Fruit fly (Drosophila melanogaster) whole organism, embryonic: Measurements from ENCODE around the gene CG31551.

Source experiments
- CG10543 ChIP-seq: fragments of 200-800 bp; sonication (Bioruptor generic); optimal IDR thresholded peaks from 3 replicates; lab custom pipeline; 2017; ENCODE audit warnings: missing biosample characterization, mild to moderate bottlenecking, missing genetic modification characterization, moderate library complexity
- CG11247 ChIP-seq: fragments of 200-800 bp; sonication (Bioruptor generic); IDR thresholded peaks from 2 replicates; pipeline ENCODE4 v1.3.6; 2022; ENCODE audit warnings: missing biosample characterization, missing genetic modification characterization
- CG11695 ChIP-seq: fragments of 200-800 bp; sonication (Bioruptor generic); IDR thresholded peaks from 3 replicates; pipeline ENCODE4 v1.3.6; 2022; ENCODE audit warnings: missing biosample characterization, missing genetic modification characterization
- CG11696 ChIP-seq: fragments of 200-800 bp; sonication (Bioruptor generic); IDR thresholded peaks from 2 replicates; pipeline ENCODE4 v1.3.6; 2022; ENCODE audit warnings: missing biosample characterization, missing genetic modification characterization
- CG11723 ChIP-seq: fragments of 200-800 bp; sonication (Bioruptor generic); optimal IDR thresholded peaks from 2 replicates; lab custom pipeline; 2017; ENCODE audit warnings: missing biosample characterization, mild to moderate bottlenecking, missing genetic modification characterization
- CG13775 ChIP-seq: fragments of 200-800 bp; sonication (Bioruptor generic); optimal IDR thresholded peaks from 3 replicates; lab custom pipeline; 2017; ENCODE audit warnings: missing biosample characterization, mild to moderate bottlenecking, missing genetic modification characterization
- CG15269 ChIP-seq: fragments of 200-800 bp; sonication (Bioruptor generic); optimal IDR thresholded peaks from 2 replicates; lab custom pipeline; 2018; ENCODE audit warnings: missing biosample characterization, mild to moderate bottlenecking, missing genetic modification characterization, moderate library complexity
- CG16813 ChIP-seq: fragments of 200-800 bp; sonication (Bioruptor generic); IDR thresholded peaks from 3 replicates; pipeline ENCODE4 v1.3.6; 2022; ENCODE audit warnings: missing biosample characterization, missing genetic modification characterization; ENCODE audit not compliant: partially characterized antibody
- CG18262 ChIP-seq: fragments of 200-800 bp; optimal IDR thresholded peaks from 3 replicates; lab custom pipeline; 2019; ENCODE audit warnings: missing biosample characterization, mild to moderate bottlenecking, missing genetic modification characterization, moderate library complexity
- CG30431 ChIP-seq: fragments of 200-800 bp; sonication (Bioruptor generic); optimal IDR thresholded peaks from 2 replicates; lab custom pipeline; 2017; ENCODE audit warnings: missing biosample characterization, missing genetic modification characterization
- CG3847 ChIP-seq: fragments of 200-800 bp; sonication (Bioruptor generic); IDR thresholded peaks from 2 replicates; pipeline ENCODE4 v1.3.6; 2022; ENCODE audit warnings: missing biosample characterization, missing genetic modification characterization
- CG42726 ChIP-seq: fragments of 200-800 bp; sonication (Bioruptor generic); IDR thresholded peaks from 2 replicates; pipeline ENCODE4 v1.3.6; 2022; ENCODE audit warnings: missing biosample characterization, missing genetic modification characterization; ENCODE audit not compliant: partially characterized antibody
- CG4282 ChIP-seq: fragments of 200-800 bp; sonication (Bioruptor generic); optimal IDR thresholded peaks from 2 replicates; lab custom pipeline; 2016; ENCODE audit warnings: missing biosample characterization, missing genetic modification characterization
- CG6254 ChIP-seq: fragments of 200-800 bp; sonication (Bioruptor generic); optimal IDR thresholded peaks from 3 replicates; lab custom pipeline; 2017; ENCODE audit warnings: mild to moderate bottlenecking, missing biosample characterization, missing genetic modification reagents, missing genetic modification characterization
- CG6654 ChIP-seq: fragments of 200-800 bp; sonication (Bioruptor generic); optimal IDR thresholded peaks from 2 replicates; lab custom pipeline; 2017; ENCODE audit warnings: missing biosample characterization, mild to moderate bottlenecking, missing genetic modification characterization
- CG7357 ChIP-seq: fragments of 200-800 bp; sonication (Bioruptor generic); IDR thresholded peaks from 3 replicates; pipeline ENCODE4 v1.3.6; 2022; ENCODE audit warnings: missing biosample characterization, missing genetic modification characterization
- CG8359 ChIP-seq: fragments of 200-800 bp; sonication (Bioruptor generic); optimal IDR thresholded peaks from 2 replicates; lab custom pipeline; 2017; ENCODE audit warnings: missing biosample characterization, mild to moderate bottlenecking, missing genetic modification characterization, borderline replicate concordance
- CG9727 ChIP-seq: fragments of 200-800 bp; sonication (Bioruptor generic); optimal IDR thresholded peaks from 3 replicates; lab custom pipeline; 2017; ENCODE audit warnings: missing biosample characterization, mild to moderate bottlenecking, missing genetic modification characterization
- CrebB ChIP-seq: fragments of 200-800 bp; sonication (Bioruptor generic); optimal IDR thresholded peaks from 3 replicates; lab custom pipeline; 2018; ENCODE audit warnings: missing biosample characterization, mild to moderate bottlenecking, missing genetic modification characterization
- Dek ChIP-seq: fragments of 200-800 bp; sonication (Bioruptor generic); optimal IDR thresholded peaks from 3 replicates; lab custom pipeline; 2019; ENCODE audit warnings: missing biosample characterization, mild to moderate bottlenecking, missing genetic modification characterization, moderate library complexity
- Doc2 ChIP-seq: fragments of 200-800 bp; sonication (Bioruptor generic); IDR thresholded peaks from 2 replicates; pipeline ENCODE4 v1.3.6; 2022; ENCODE audit warnings: missing biosample characterization, missing genetic modification characterization
- Hr78 ChIP-seq, 2 experiments: fragments of 200-800 bp in 1 of 2; fragments of >200 bp in 1 of 2; sonication (Bioruptor generic) in 1 of 2; optimal IDR thresholded peaks; 2 replicates each; lab custom pipeline; 2017 to 2019; ENCODE audit warnings: missing biosample characterization in 2 of 2, missing genetic modification characterization in 2 of 2, mild to moderate bottlenecking in 1 of 2, moderate library complexity in 1 of 2
- Hsf ChIP-seq: fragments of 200-800 bp; sonication (Bioruptor generic); optimal IDR thresholded peaks from 3 replicates; lab custom pipeline; 2016; ENCODE audit warnings: missing biosample characterization, missing genetic modification characterization
- Myb ChIP-seq: fragments of 200-800 bp; sonication (Bioruptor generic); optimal IDR thresholded peaks from 2 replicates; lab custom pipeline; 2016; ENCODE audit warnings: missing biosample characterization, missing genetic modification characterization
- Oli ChIP-seq: fragments of 200-800 bp; sonication (Bioruptor generic); optimal IDR thresholded peaks from 2 replicates; lab custom pipeline; 2018; ENCODE audit warnings: missing biosample characterization, mild to moderate bottlenecking, missing genetic modification characterization, moderate library complexity
- Sin3A ChIP-seq: fragments of >200 bp; optimal IDR thresholded peaks from 2 replicates; lab custom pipeline; 2018
- TFAM ChIP-seq: fragments of 200-800 bp; sonication (Bioruptor generic); optimal IDR thresholded peaks from 2 replicates; lab custom pipeline; 2017; ENCODE audit warnings: missing biosample characterization, missing genetic modification characterization, inconsistent platforms
- Tbp ChIP-seq: fragments of >200 bp; optimal IDR thresholded peaks from 2 replicates; lab custom pipeline; 2018; ENCODE audit warnings: missing biosample characterization, missing genetic modification characterization
- Vsx1 ChIP-seq: fragments of 200-800 bp; sonication (Bioruptor generic); optimal IDR thresholded peaks from 2 replicates; lab custom pipeline; 2017; ENCODE audit warnings: missing biosample characterization, mild to moderate bottlenecking, missing genetic modification characterization, missing genetic modification reagents
- abd-A ChIP-seq: fragments of 200-800 bp; sonication (Bioruptor generic); optimal IDR thresholded peaks from 3 replicates; lab custom pipeline; 2019; ENCODE audit warnings: missing biosample characterization, mild to moderate bottlenecking, missing genetic modification characterization, moderate library complexity
- btn ChIP-seq: fragments of 200-800 bp; sonication (Bioruptor generic); optimal IDR thresholded peaks from 2 replicates; lab custom pipeline; 2016; ENCODE audit warnings: missing biosample characterization, missing genetic modification characterization
- crp ChIP-seq, 2 experiments: fragments of 200-800 bp; sonication (Bioruptor generic); optimal IDR thresholded peaks; 2 replicates in 1 of 2; 3 replicates in 1 of 2; lab custom pipeline; 2017; ENCODE audit warnings: missing biosample characterization in 2 of 2, missing genetic modification characterization in 2 of 2, mild to moderate bottlenecking in 1 of 2, moderate library complexity in 1 of 2
- dan ChIP-seq: fragments of 200-800 bp; sonication (Bioruptor generic); IDR thresholded peaks from 2 replicates; pipeline ENCODE4 v1.3.6; 2022; ENCODE audit warnings: missing biosample characterization, missing genetic modification characterization
- dati ChIP-seq: fragments of 200-800 bp; sonication (Bioruptor generic); IDR thresholded peaks from 2 replicates; pipeline ENCODE4 v1.3.6; 2022; ENCODE audit warnings: missing biosample characterization, missing genetic modification characterization
- emc ChIP-seq: fragments of 200-800 bp; sonication (Bioruptor generic); optimal IDR thresholded peaks from 2 replicates; lab custom pipeline; 2016; ENCODE audit warnings: missing biosample characterization, missing genetic modification characterization
- gem ChIP-seq: fragments of 200-800 bp; sonication (Bioruptor generic); optimal IDR thresholded peaks from 2 replicates; lab custom pipeline; 2019; ENCODE audit warnings: missing biosample characterization, mild to moderate bottlenecking, missing genetic modification characterization, moderate library complexity
- grau ChIP-seq: fragments of 200-800 bp; optimal IDR thresholded peaks from 3 replicates; lab custom pipeline; 2019; ENCODE audit warnings: missing biosample characterization, mild to moderate bottlenecking, missing genetic modification characterization, moderate library complexity
- grn ChIP-seq: fragments of 200-800 bp; sonication (Bioruptor generic); optimal IDR thresholded peaks from 3 replicates; lab custom pipeline; 2017; ENCODE audit warnings: missing biosample characterization, missing genetic modification characterization
- hbn ChIP-seq: fragments of 200-800 bp; sonication (Bioruptor generic); IDR thresholded peaks from 2 replicates; pipeline ENCODE4 v1.3.6; 2022; ENCODE audit warnings: missing biosample characterization, missing genetic modification characterization; ENCODE audit not compliant: partially characterized antibody
- inv ChIP-seq: fragments of 200-800 bp; sonication (Bioruptor generic); IDR thresholded peaks from 2 replicates; pipeline ENCODE4 v1.3.6; 2022; ENCODE audit warnings: missing biosample characterization, missing genetic modification characterization; ENCODE audit not compliant: partially characterized antibody
- nom ChIP-seq: fragments of 200-800 bp; sonication (Bioruptor generic); optimal IDR thresholded peaks from 2 replicates; lab custom pipeline; 2017; ENCODE audit warnings: missing biosample characterization, missing genetic modification characterization, mild to moderate bottlenecking, moderate library complexity, missing genetic modification reagents
- p53 ChIP-seq: fragments of 200-800 bp; sonication (Bioruptor generic); optimal IDR thresholded peaks from 2 replicates; lab custom pipeline; 2016; ENCODE audit warnings: missing biosample characterization, missing genetic modification characterization
- pb ChIP-seq: fragments of 200-800 bp; sonication (Bioruptor generic); optimal IDR thresholded peaks from 3 replicates; lab custom pipeline; 2016; ENCODE audit warnings: missing biosample characterization, missing genetic modification characterization
- phol ChIP-seq: fragments of 200-800 bp; sonication (Bioruptor generic); optimal IDR thresholded peaks from 3 replicates; lab custom pipeline; 2018; ENCODE audit warnings: missing biosample characterization, mild to moderate bottlenecking, missing genetic modification characterization, moderate library complexity
- sim ChIP-seq: fragments of 200-800 bp; sonication (Bioruptor generic); IDR thresholded peaks from 2 replicates; pipeline ENCODE4 v1.3.6; 2022; ENCODE audit warnings: missing biosample characterization, missing genetic modification characterization
- sisA ChIP-seq: fragments of 200-800 bp; sonication (Bioruptor generic); IDR thresholded peaks from 2 replicates; pipeline ENCODE4 v1.3.6; 2022; ENCODE audit warnings: missing biosample characterization, missing genetic modification characterization
- sna ChIP-seq: fragments of 200-800 bp; sonication (Bioruptor generic); IDR thresholded peaks from 2 replicates; pipeline ENCODE4 v1.3.6; 2022; ENCODE audit warnings: missing biosample characterization, missing genetic modification characterization; ENCODE audit not compliant: partially characterized antibody
- tio ChIP-seq: fragments of 200-800 bp; sonication (Bioruptor generic); optimal IDR thresholded peaks from 2 replicates; lab custom pipeline; 2017; ENCODE audit warnings: missing biosample characterization, missing genetic modification characterization, inconsistent platforms
- wdn ChIP-seq: fragments of 200-800 bp; sonication (Bioruptor generic); IDR thresholded peaks from 2 replicates; pipeline ENCODE4 v1.3.6; 2022; ENCODE audit warnings: missing biosample characterization, missing genetic modification characterization
- z ChIP-seq: fragments of 200-800 bp; sonication (Bioruptor generic); IDR thresholded peaks from 3 replicates; pipeline ENCODE4 v1.3.6; 2022; ENCODE audit warnings: missing biosample characterization, missing genetic modification characterization

Gene CG31551

dm6 chr3R:5606477-5606876, 21.2 kb upstream of the CG31551 start, which contains the start of gene asl (continued):
- TF ChIP-seq CG11695 (GFP tag; lab: Robert Waterston, UW), result peak; percentile 35; the same call in 1 of the 3 replicates
- TF ChIP-seq CG18262, result peak; percentile 61
- TF ChIP-seq CG11723 (GFP tag; lab: Kevin White, UChicago), result peak; percentile 15
- TF ChIP-seq CG4282, result no peak
- TF ChIP-seq CG7357 (GFP tag; lab: Robert Waterston, UW), result peak; percentile 97
- TF ChIP-seq Oli (tag; lab: Kevin White, UChicago), result peak; percentile 60
- peak in 1 of 2 experiments; percentile 65 for TF ChIP-seq Hr78 (GFP tag; optimal IDR thresholded peaks at IDR 0.05; lab: Kevin White, UChicago)
- peak; percentile 49; the same call in 1 of the 2 replicates for TF ChIP-seq sisA (GFP tag; lab: Robert Waterston, UW)
- TF ChIP-seq Tbp, result peak; percentile 2
- TF ChIP-seq inv, result no peak
- peak; percentile 41 for TF ChIP-seq CG9727 (GFP tag; lab: Kevin White, UChicago)
- peak; percentile 64 for TF ChIP-seq Hsf (GFP tag; lab: Kevin White, UChicago)
- TF ChIP-seq z, result no peak
- TF ChIP-seq CG13775 (GFP tag; lab: Kevin White, UChicago), result peak; percentile 61
- no peak for TF ChIP-seq abd-A (tag; lab: Kevin White, UChicago)
- peak; percentile 7 for TF ChIP-seq Dek (tag; lab: Kevin White, UChicago)
- TF ChIP-seq sna (GFP tag; lab: Robert Waterston, UW), result no peak
- peak; percentile 48 for TF ChIP-seq nom (GFP tag; lab: Kevin White, UChicago)
- no peak for TF ChIP-seq CG42726
- TF ChIP-seq Sin3A, result peak; percentile 74
- 0 out of 2 replicates have a peak, but pooled peaks have one; percentile 25 for TF ChIP-seq dati (GFP tag; lab: Robert Waterston, UW)
- no peak for TF ChIP-seq Doc2 (GFP tag; lab: Robert Waterston, UW)
- TF ChIP-seq CG8359 (GFP tag; lab: Kevin White, UChicago), result peak; percentile 26
- peak; percentile 44 for TF ChIP-seq Myb (GFP tag; lab: Kevin White, UChicago)
- no peak for TF ChIP-seq sim
- peak in 1 of 2 experiments; percentile 41 for TF ChIP-seq crp (GFP tag; optimal IDR thresholded peaks at IDR 0.05; lab: Kevin White, UChicago)
- peak; percentile 79 for TF ChIP-seq gem (tag; lab: Kevin White, UChicago)
- no peak for TF ChIP-seq CG6254 (GFP tag; lab: Kevin White, UChicago)
- peak; percentile 39; the same call in 1 of the 3 replicates for TF ChIP-seq CG16813 (GFP tag; lab: Robert Waterston, UW)
- 0 out of 2 replicates have a peak, but pooled peaks have one; percentile 26 for TF ChIP-seq CG11696
- peak; percentile 7 for TF ChIP-seq emc
- TF ChIP-seq CG11247 (GFP tag; lab: Robert Waterston, UW), result peak; percentile 51; the same call in 1 of the 2 replicates
- TF ChIP-seq CG6654 (GFP tag; lab: Kevin White, UChicago), result peak; percentile 38
- no peak for TF ChIP-seq dan (GFP tag; lab: Robert Waterston, UW)
- TF ChIP-seq TFAM (GFP tag; lab: Kevin White, UChicago), result no peak
- no peak for TF ChIP-seq wdn (GFP tag; lab: Robert Waterston, UW)
- TF ChIP-seq CG30431, result no peak
- no peak for TF ChIP-seq tio (GFP tag; lab: Kevin White, UChicago)
- TF ChIP-seq hbn, result no peak
- TF ChIP-seq CrebB, result peak; percentile 33
- TF ChIP-seq CG3847 (GFP tag; lab: Robert Waterston, UW), result peak; percentile 55
- no peak for TF ChIP-seq p53 (GFP tag; lab: Kevin White, UChicago)
- TF ChIP-seq Vsx1 (GFP tag; lab: Kevin White, UChicago), result no peak
- TF ChIP-seq CG10543 (GFP tag; lab: Kevin White, UChicago), result peak; percentile 59
- peak; percentile 78 for TF ChIP-seq grau (tag; lab: Kevin White, UChicago)
- peak; percentile 81 for TF ChIP-seq phol (tag; lab: Kevin White, UChicago)
- no peak for TF ChIP-seq CG15269
- peak; percentile 14 for TF ChIP-seq pb (GFP tag; lab: Kevin White, UChicago)
- TF ChIP-seq btn, result no peak
- TF ChIP-seq grn (GFP tag; lab: Kevin White, UChicago), result no peak
